Fruit fly (Drosophila melanogaster) whole organism, embryonic: ENCODE measurements around the gene Pde11.

Experiments
- Awh ChIP-seq: fragments of 200-800 bp; sonication (Bioruptor generic); IDR thresholded peaks from 2 replicates; pipeline ENCODE4, ENCODE4 v1.3.6; 2022; ENCODE audit warnings: missing biosample characterization, missing genetic modification characterization
- B-H2 ChIP-seq: fragments of 200-800 bp; sonication (Bioruptor generic); optimal IDR thresholded peaks from 2 replicates; lab custom pipeline; 2018; ENCODE audit warnings: missing biosample characterization, mild to moderate bottlenecking, missing genetic modification characterization
- Bteb2 ChIP-seq: fragments of 200-800 bp; sonication (Bioruptor generic); optimal IDR thresholded peaks from 2 replicates; lab custom pipeline; 2016; ENCODE audit warnings: missing biosample characterization, missing genetic modification characterization
- CG11695 ChIP-seq: fragments of 200-800 bp; sonication (Bioruptor generic); IDR thresholded peaks from 3 replicates; pipeline ENCODE4 v1.3.6; 2022; ENCODE audit warnings: missing biosample characterization, missing genetic modification characterization
- CG12219 ChIP-seq: fragments of 200-800 bp; sonication (Bioruptor generic); optimal IDR thresholded peaks from 3 replicates; lab custom pipeline; 2018; ENCODE audit warnings: missing biosample characterization, mild to moderate bottlenecking, missing genetic modification characterization
- CG12391 ChIP-seq: fragments of 200-800 bp; sonication (Bioruptor generic); optimal IDR thresholded peaks from 3 replicates; lab custom pipeline; 2018; ENCODE audit warnings: missing biosample characterization, mild to moderate bottlenecking, missing genetic modification characterization, moderate library complexity
- CG12769 ChIP-seq: fragments of 200-800 bp; sonication (Bioruptor generic); optimal IDR thresholded peaks from 2 replicates; lab custom pipeline; 2019; ENCODE audit warnings: missing biosample characterization, mild to moderate bottlenecking, missing genetic modification characterization, moderate library complexity
- CG12942 ChIP-seq: fragments of 200-800 bp; sonication (Bioruptor generic); optimal IDR thresholded peaks from 3 replicates; lab custom pipeline; 2016; ENCODE audit warnings: missing biosample characterization, missing genetic modification characterization
- CG14860 ChIP-seq: fragments of 200-800 bp; sonication (Bioruptor generic); IDR thresholded peaks from 3 replicates; pipeline ENCODE4 v1.3.6; 2022; ENCODE audit warnings: missing biosample characterization, missing genetic modification characterization; ENCODE audit not compliant: partially characterized antibody
- CG1529 ChIP-seq: fragments of 200-800 bp; sonication (Bioruptor generic); optimal IDR thresholded peaks from 3 replicates; lab custom pipeline; 2018; ENCODE audit warnings: missing biosample characterization, missing genetic modification characterization
- CG1603 ChIP-seq: fragments of 200-800 bp; sonication (Bioruptor generic); optimal IDR thresholded peaks from 2 replicates; lab custom pipeline; 2019; ENCODE audit warnings: missing biosample characterization, mild to moderate bottlenecking, missing genetic modification characterization, moderate library complexity
- CG17361 ChIP-seq: fragments of 200-800 bp; sonication (Bioruptor generic); IDR thresholded peaks from 3 replicates; pipeline ENCODE4 v1.3.6; 2022; ENCODE audit warnings: missing biosample characterization, missing genetic modification characterization
- CG17612 ChIP-seq: fragments of 200-800 bp; sonication (Bioruptor generic); IDR thresholded peaks from 2 replicates; pipeline ENCODE4 v1.3.6; 2022; ENCODE audit warnings: missing biosample characterization, missing genetic modification characterization
- CG17802 ChIP-seq: fragments of 200-800 bp; sonication (Bioruptor generic); optimal IDR thresholded peaks from 2 replicates; lab custom pipeline; 2018; ENCODE audit warnings: missing biosample characterization, mild to moderate bottlenecking, missing genetic modification characterization, moderate library complexity
- CG18764 ChIP-seq: fragments of 200-800 bp; sonication (Bioruptor generic); optimal IDR thresholded peaks from 3 replicates; lab custom pipeline; 2016; ENCODE audit warnings: missing biosample characterization, missing genetic modification characterization
- CG2120 ChIP-seq: fragments of 200-800 bp; sonication (Bioruptor generic); optimal IDR thresholded peaks from 3 replicates; lab custom pipeline; 2016; ENCODE audit warnings: missing biosample characterization, missing genetic modification characterization
- CG2129 ChIP-seq: fragments of 200-800 bp; sonication (Bioruptor generic); IDR thresholded peaks from 2 replicates; pipeline ENCODE4 v1.3.6; 2022; ENCODE audit warnings: missing biosample characterization, missing genetic modification characterization; ENCODE audit not compliant: partially characterized antibody
- CG34224 ChIP-seq: fragments of 200-800 bp; sonication (Bioruptor generic); IDR thresholded peaks from 3 replicates; pipeline ENCODE4 v1.3.6; 2022; ENCODE audit warnings: missing biosample characterization, missing genetic modification characterization; ENCODE audit not compliant: partially characterized antibody
- CG5180 ChIP-seq: fragments of 200-800 bp; sonication (Bioruptor generic); optimal IDR thresholded peaks from 3 replicates; lab custom pipeline; 2017; ENCODE audit warnings: missing biosample characterization, missing genetic modification characterization, mild to moderate bottlenecking, moderate library complexity, missing genetic modification reagents
- CG9215 ChIP-seq: fragments of 200-800 bp; sonication (Bioruptor generic); IDR thresholded peaks from 2 replicates; pipeline ENCODE4 v1.3.6; 2022; ENCODE audit warnings: missing biosample characterization, missing genetic modification characterization
- CrebB ChIP-seq: fragments of 200-800 bp; sonication (Bioruptor generic); optimal IDR thresholded peaks from 3 replicates; lab custom pipeline; 2018; ENCODE audit warnings: missing biosample characterization, mild to moderate bottlenecking, missing genetic modification characterization
- D ChIP-seq, 2 experiments: fragments of 200-800 bp in 1 of 2; fragments of >200 bp in 1 of 2; sonication (Bioruptor generic) in 1 of 2; optimal IDR thresholded peaks; 2 replicates in 1 of 2; 3 replicates in 1 of 2; lab custom pipeline; 2017; ENCODE audit warnings: mild to moderate bottlenecking in 1 of 2, missing biosample characterization in 1 of 2, missing genetic modification characterization in 1 of 2, missing genetic modification reagents in 1 of 2
- Dad ChIP-seq: fragments of 200-800 bp; sonication (Bioruptor generic); optimal IDR thresholded peaks from 3 replicates; lab custom pipeline; 2016; ENCODE audit warnings: missing biosample characterization, missing genetic modification characterization
- Dref ChIP-seq: fragments of 200-800 bp; sonication (Bioruptor generic); IDR thresholded peaks from 2 replicates; pipeline ENCODE4 v1.3.6; 2022; ENCODE audit warnings: missing biosample characterization, missing genetic modification characterization
- Elba2 ChIP-seq: fragments of 200-800 bp; sonication (Bioruptor generic); optimal IDR thresholded peaks from 3 replicates; lab custom pipeline; 2016; ENCODE audit warnings: missing biosample characterization, missing genetic modification characterization
- Ets97D ChIP-seq: fragments of 200-800 bp; sonication (Bioruptor generic); optimal IDR thresholded peaks from 3 replicates; lab custom pipeline; 2016; ENCODE audit warnings: missing biosample characterization, missing genetic modification characterization
- HLHmδ ChIP-seq: fragments of 200-800 bp; sonication (Bioruptor generic); optimal IDR thresholded peaks from 2 replicates; lab custom pipeline; 2018; ENCODE audit warnings: missing biosample characterization, mild to moderate bottlenecking, missing genetic modification characterization, moderate library complexity
- Hr39 ChIP-seq: fragments of >200 bp; optimal IDR thresholded peaks from 2 replicates; lab custom pipeline; 2017
- Jarid2 ChIP-seq: fragments of 200-800 bp; sonication (Bioruptor generic); optimal IDR thresholded peaks from 3 replicates; lab custom pipeline; 2017; ENCODE audit warnings: mild to moderate bottlenecking, missing biosample characterization, missing genetic modification reagents, missing genetic modification characterization
- Mes4 ChIP-seq: fragments of 200-800 bp; sonication (Bioruptor generic); optimal IDR thresholded peaks from 2 replicates; lab custom pipeline; 2016; ENCODE audit warnings: missing biosample characterization, missing genetic modification characterization
- Nf-YC ChIP-seq: fragments of 200-800 bp; optimal IDR thresholded peaks from 3 replicates; lab custom pipeline; 2019; ENCODE audit warnings: missing biosample characterization, mild to moderate bottlenecking, missing genetic modification characterization, moderate library complexity
- Ptx1 ChIP-seq: fragments of 200-800 bp; sonication (Bioruptor generic); IDR thresholded peaks from 2 replicates; pipeline ENCODE4 v1.3.6; 2022; ENCODE audit warnings: missing biosample characterization, missing genetic modification characterization
- Scr ChIP-seq: fragments of 200-800 bp; sonication (Bioruptor generic); IDR thresholded peaks from 2 replicates; pipeline ENCODE4 v1.3.6; 2022; ENCODE audit warnings: missing biosample characterization, missing genetic modification characterization; ENCODE audit not compliant: partially characterized antibody
- Spps ChIP-seq: fragments of 200-800 bp; sonication (Bioruptor generic); optimal IDR thresholded peaks from 2 replicates; lab custom pipeline; 2018; ENCODE audit warnings: missing biosample characterization, mild to moderate bottlenecking, missing genetic modification characterization
- Tbp ChIP-seq: fragments of >200 bp; optimal IDR thresholded peaks from 2 replicates; lab custom pipeline; 2018; ENCODE audit warnings: missing biosample characterization, missing genetic modification characterization
- al ChIP-seq: fragments of 200-800 bp; sonication (Bioruptor generic); IDR thresholded peaks from 2 replicates; pipeline ENCODE4 v1.3.6; 2022; ENCODE audit warnings: missing biosample characterization, missing genetic modification characterization
- bsh ChIP-seq, 2 experiments: fragments of 200-800 bp; sonication (Bioruptor generic); optimal IDR thresholded peaks; 2 replicates each; lab custom pipeline; 2017 to 2018; ENCODE audit warnings: mild to moderate bottlenecking in 2 of 2, missing biosample characterization in 2 of 2, missing genetic modification characterization in 2 of 2, moderate library complexity in 1 of 2
- cas ChIP-seq: fragments of 200-800 bp; sonication (Bioruptor generic); IDR thresholded peaks from 2 replicates; pipeline ENCODE4 v1.3.6; 2022; ENCODE audit warnings: missing biosample characterization, missing genetic modification characterization
- dati ChIP-seq: fragments of 200-800 bp; sonication (Bioruptor generic); IDR thresholded peaks from 2 replicates; pipeline ENCODE4 v1.3.6; 2022; ENCODE audit warnings: missing biosample characterization, missing genetic modification characterization
- gem ChIP-seq: fragments of 200-800 bp; sonication (Bioruptor generic); optimal IDR thresholded peaks from 2 replicates; lab custom pipeline; 2019; ENCODE audit warnings: missing biosample characterization, mild to moderate bottlenecking, missing genetic modification characterization, moderate library complexity
- hkb ChIP-seq, 2 experiments: fragments of 200-800 bp in 1 of 2; fragments of >200 bp in 1 of 2; sonication (Bioruptor generic) in 1 of 2; IDR thresholded peaks in 1 of 2; optimal IDR thresholded peaks in 1 of 2; 2 replicates each; pipeline versions ENCODE4 v1.3.6 to Lab custom; 2017 to 2022; ENCODE audit warnings: missing biosample characterization in 1 of 2, missing genetic modification characterization in 1 of 2
- ind ChIP-seq: fragments of 200-800 bp; sonication (Bioruptor generic); optimal IDR thresholded peaks from 3 replicates; lab custom pipeline; 2016; ENCODE audit warnings: missing biosample characterization, missing genetic modification characterization
- klu ChIP-seq: fragments of 200-800 bp; sonication (Bioruptor generic); IDR thresholded peaks from 2 replicates; pipeline ENCODE4 v1.3.6; 2022; ENCODE audit warnings: missing biosample characterization, missing genetic modification characterization
- pros ChIP-seq: fragments of 200-800 bp; sonication (Bioruptor generic); optimal IDR thresholded peaks from 3 replicates; lab custom pipeline; 2019; ENCODE audit warnings: missing biosample characterization, mild to moderate bottlenecking, missing genetic modification characterization, moderate library complexity
- psq ChIP-seq: fragments of 200-800 bp; sonication (Bioruptor generic); optimal IDR thresholded peaks from 2 replicates; lab custom pipeline; 2017; ENCODE audit warnings: missing biosample characterization, missing genetic modification characterization
- shn ChIP-seq: fragments of 200-800 bp; sonication (Bioruptor generic); optimal IDR thresholded peaks from 3 replicates; lab custom pipeline; 2016; ENCODE audit warnings: missing biosample characterization, missing genetic modification characterization
- sima ChIP-seq: fragments of 200-800 bp; sonication (Bioruptor generic); optimal IDR thresholded peaks from 2 replicates; lab custom pipeline; 2016; ENCODE audit warnings: missing biosample characterization, missing genetic modification characterization
- sr ChIP-seq: fragments of 200-800 bp; sonication (Bioruptor generic); IDR thresholded peaks from 3 replicates; pipeline ENCODE4 v1.3.6; 2022; ENCODE audit warnings: missing biosample characterization, missing genetic modification characterization
- trh ChIP-seq: fragments of 200-800 bp; sonication (Bioruptor generic); optimal IDR thresholded peaks from 2 replicates; lab custom pipeline; 2016; ENCODE audit warnings: missing biosample characterization, missing genetic modification characterization
- usp ChIP-seq: fragments of >200 bp; optimal IDR thresholded peaks from 2 replicates; lab custom pipeline; 2017; ENCODE audit warnings: missing biosample characterization, missing genetic modification characterization

Pde11 gene

DNA sequence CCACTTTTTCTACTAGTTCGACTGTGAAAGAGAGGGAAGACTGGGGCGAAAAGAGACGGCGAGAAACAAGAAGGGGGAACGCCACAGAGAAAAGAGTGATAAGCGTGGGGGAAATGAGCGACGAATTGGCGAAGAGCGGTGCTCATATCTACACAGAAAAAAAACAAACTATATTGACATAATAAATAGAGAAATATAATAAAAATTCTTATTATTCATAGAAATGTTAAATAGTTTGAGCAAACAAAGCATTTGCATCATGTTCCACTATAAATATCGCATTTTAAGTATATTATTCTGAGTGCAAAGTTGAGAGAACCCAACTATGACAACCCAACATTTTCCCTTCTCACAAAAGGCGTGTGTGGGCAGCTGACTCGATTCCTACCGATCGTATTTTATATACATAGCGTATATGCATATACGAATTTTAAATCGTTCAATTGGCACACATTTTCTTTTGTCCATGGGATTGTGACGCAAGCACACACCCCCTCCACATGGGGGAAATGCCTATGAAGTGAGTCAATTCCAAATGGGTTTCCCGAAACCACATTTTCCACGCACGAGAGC lies 32.1 kb downstream of the Pde11 start (continued):
- no peak for TF ChIP-seq dati
- TF ChIP-seq klu (GFP tag; lab: Robert Waterston, UW): 0 out of 2 replicates have a peak, but pooled peaks have one; percentile 42
- TF ChIP-seq CG17612 (GFP tag; lab: Robert Waterston, UW): peak; percentile 46; the same call in 1 of the 2 replicates
- TF ChIP-seq D (optimal IDR thresholded peaks at IDR 0.05; lab: Kevin White, UChicago): no peak
- TF ChIP-seq D (GFP tag; optimal IDR thresholded peaks at IDR 0.05; lab: Kevin White, UChicago): peak; percentile 66
- no peak for TF ChIP-seq CG34224 (GFP tag; lab: Robert Waterston, UW)
- peak; percentile 83 for TF ChIP-seq Ptx1 (GFP tag; lab: Robert Waterston, UW)
- TF ChIP-seq CG2129 (GFP tag; lab: Robert Waterston, UW): no peak
- TF ChIP-seq sr (GFP tag; lab: Robert Waterston, UW): peak; percentile 68
- peak; percentile 80 for TF ChIP-seq CG11695
- TF ChIP-seq HLHmδ (GFP tag; lab: Kevin White, UChicago): no peak
- TF ChIP-seq B-H2 (GFP tag; lab: Kevin White, UChicago): no peak
- TF ChIP-seq al (GFP tag; lab: Robert Waterston, UW): peak; percentile 75
- no peak for TF ChIP-seq Mes4 (GFP tag; lab: Kevin White, UChicago)
- TF ChIP-seq Tbp (GFP tag; lab: Kevin White, UChicago): no peak
- peak; percentile 25 for TF ChIP-seq CG18764 (GFP tag; lab: Kevin White, UChicago)
- peak; percentile 35 for TF ChIP-seq CG12942 (GFP tag; lab: Kevin White, UChicago)
- TF ChIP-seq ind: peak; percentile 73
- TF ChIP-seq Dref (GFP tag; lab: Robert Waterston, UW): no peak
- TF ChIP-seq CG12769 (tag; lab: Kevin White, UChicago): peak; percentile 64
- peak; percentile 5 for TF ChIP-seq CrebB (tag; lab: Kevin White, UChicago)
- no peak for TF ChIP-seq shn (GFP tag; lab: Kevin White, UChicago)
- no peak for TF ChIP-seq Dad (GFP tag; lab: Kevin White, UChicago)
- TF ChIP-seq psq (GFP tag; lab: Kevin White, UChicago): no peak
- peak; percentile 19 for TF ChIP-seq Bteb2
- peak; percentile 34 for TF ChIP-seq CG12219 (GFP tag; lab: Kevin White, UChicago)
- TF ChIP-seq CG5180 (GFP tag; lab: Kevin White, UChicago): peak; percentile 54
- no peak for TF ChIP-seq trh (GFP tag; lab: Kevin White, UChicago)
- TF ChIP-seq pros (GFP tag; lab: Kevin White, UChicago): no peak
- 0 out of 2 replicates have a peak, but pooled peaks have one; percentile 39 for TF ChIP-seq cas
- peak; percentile 32 for TF ChIP-seq Jarid2 (GFP tag; lab: Kevin White, UChicago)
- peak; percentile 74 for TF ChIP-seq Awh
- peak; percentile 76 for TF ChIP-seq CG2120 (GFP tag; lab: Kevin White, UChicago)
- no peak for TF ChIP-seq Ets97D
- TF ChIP-seq CG1603 (tag; lab: Kevin White, UChicago): peak; percentile 14
- TF ChIP-seq gem (tag; lab: Kevin White, UChicago): peak; percentile 88
- peak; percentile 78 for TF ChIP-seq CG17361 (GFP tag; lab: Robert Waterston, UW)
- peak; percentile 39 for TF ChIP-seq CG1529
- peak; percentile 81 for TF ChIP-seq CG12391 (tag; lab: Kevin White, UChicago)
- no peak; the same call in none of the 2 replicates for TF ChIP-seq CG9215 (GFP tag; lab: Robert Waterston, UW)
- no peak for TF ChIP-seq Hr39 (lab: Kevin White, UChicago)
- no peak for TF ChIP-seq Elba2 (GFP tag; lab: Kevin White, UChicago)
- TF ChIP-seq CG14860 (GFP tag; lab: Robert Waterston, UW): no peak
- peak; percentile 48 for TF ChIP-seq Nf-YC (tag; lab: Kevin White, UChicago)
- no peak for TF ChIP-seq sima (GFP tag; lab: Kevin White, UChicago)
- TF ChIP-seq hkb (optimal IDR thresholded peaks at IDR 0.05; lab: Kevin White, UChicago): no peak
- peak; percentile 92 for TF ChIP-seq hkb (GFP tag; IDR thresholded peaks at IDR 0.05; lab: Robert Waterston, UW)
- no peak for TF ChIP-seq Scr (GFP tag; lab: Robert Waterston, UW)
- TF ChIP-seq usp: no peak
- TF ChIP-seq bsh (GFP tag; optimal IDR thresholded peaks at IDR 0.05; lab: Kevin White, UChicago): peak; percentile 13 to 69
- no peak for TF ChIP-seq CG17802 (tag; lab: Kevin White, UChicago)
- no peak for TF ChIP-seq Spps (tag; lab: Kevin White, UChicago)
